Worm (Caenorhabditis elegans) whole organism, L2 larva: ENCODE data around the gene K09H11.15.

Experiments used
- aly-2 ChIP-seq: fragments of 150-350 bp; optimal IDR thresholded peaks from 2 replicates; lab custom pipeline; 2014; ENCODE audit warnings: missing biosample characterization, missing genetic modification characterization
- ztf-4 ChIP-seq: fragments of 150-350 bp; optimal IDR thresholded peaks from 2 replicates; lab custom pipeline; 2014; ENCODE audit warnings: missing biosample characterization, missing genetic modification characterization

DNA sequence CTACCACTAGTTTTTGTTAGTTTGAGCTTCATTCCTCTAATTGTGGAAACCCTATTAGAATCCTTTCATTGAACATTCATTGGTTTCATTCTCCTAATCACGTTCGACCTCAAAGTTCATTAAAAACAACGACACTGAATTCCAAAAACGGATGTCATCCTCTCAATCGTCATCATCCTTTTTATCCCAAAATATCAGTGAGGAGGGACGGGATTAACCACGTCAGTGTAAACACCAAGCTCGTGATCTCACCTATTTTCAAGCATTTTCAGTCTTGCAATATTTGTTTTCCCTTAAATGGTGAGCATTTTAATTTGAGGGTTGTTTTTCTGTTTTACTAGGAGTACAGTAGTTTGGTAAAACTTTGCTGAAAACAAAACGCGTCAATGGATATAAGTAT, 26.2 kb downstream of the K09H11.15 start:
- TF ChIP-seq aly-2 (no peak), ztf-4 (tag; lab: Kevin White, UChicago) (no peak)
